Worm (Caenorhabditis elegans) whole organism, midembryonic: ENCODE data around the gene tag-329.

Experiments
- T22C8.4 ChIP-seq: fragments of 200-800 bp; sonication (Bioruptor generic); IDR thresholded peaks from 2 replicates; pipeline ENCODE4 v1.3.6; 2022; ENCODE audit warnings: missing genetic modification characterization, missing compliant biosample characterization
- cog-1 ChIP-seq: sonication (generic microtip); optimal IDR thresholded peaks from 2 replicates; lab custom pipeline; 2016; ENCODE audit warnings: missing genetic modification characterization, missing compliant biosample characterization
- flt-1 ChIP-seq: fragments of 200-800 bp; sonication (Bioruptor generic); IDR thresholded peaks from 2 replicates; pipeline ENCODE4 v1.3.6; 2022; ENCODE audit warnings: missing genetic modification characterization, missing compliant biosample characterization
- klf-2 ChIP-seq: fragments of 200-800 bp; sonication (Bioruptor generic); conservative IDR thresholded peaks from 2 replicates; pipeline ENCODE4 v1.3.6; 2022; ENCODE audit warnings: missing genetic modification reagents, missing genetic modification characterization, missing compliant biosample characterization
- med-1 ChIP-seq: sonication (generic microtip); optimal IDR thresholded peaks from 2 replicates; lab custom pipeline; 2017; ENCODE audit warnings: missing genetic modification characterization, mild to moderate bottlenecking, missing compliant biosample characterization, antibody characterized with exemption, missing genetic modification reagents; ENCODE audit not compliant: insufficient read depth
- ref-1 ChIP-seq: fragments of 200-800 bp; sonication (Bioruptor generic); conservative IDR thresholded peaks from 2 replicates; pipeline ENCODE4 v1.3.6; 2022; ENCODE audit warnings: missing genetic modification reagents, missing genetic modification characterization, missing compliant biosample characterization
- tab-1 ChIP-seq: fragments of 200-800 bp; sonication (Bioruptor generic); IDR thresholded peaks from 2 replicates; pipeline ENCODE4 v1.3.6; 2022; ENCODE audit warnings: missing genetic modification characterization, missing compliant biosample characterization
- ztf-23 ChIP-seq: fragments of 200-800 bp; sonication (Bioruptor generic); IDR thresholded peaks from 2 replicates; pipeline ENCODE4 v1.3.6; 2022; ENCODE audit warnings: missing genetic modification reagents, missing genetic modification characterization, missing compliant biosample characterization
- ztf-29 ChIP-seq: fragments of 200-800 bp; sonication (Bioruptor generic); IDR thresholded peaks from 2 replicates; pipeline ENCODE4 v1.3.6; 2022; ENCODE audit warnings: missing genetic modification reagents, missing genetic modification characterization, missing compliant biosample characterization

DNA sequence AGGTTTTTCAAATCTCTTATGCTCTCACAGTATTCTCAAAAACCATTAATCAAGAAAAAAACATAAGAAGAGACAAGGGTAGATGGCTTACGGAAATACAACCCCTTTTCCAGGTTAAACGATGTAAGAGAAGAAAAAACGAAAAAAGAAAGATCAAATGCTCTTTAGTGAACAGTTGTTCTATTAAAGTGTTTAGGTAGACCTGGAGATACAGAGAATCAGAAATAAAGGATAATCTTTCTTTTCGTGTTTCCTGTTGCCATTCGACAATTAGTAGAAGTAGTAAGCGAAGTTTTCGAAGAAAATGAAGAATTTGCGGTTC, 48.6 kb downstream of the tag-329 start, which contains the start of gene K09G1.1:
- TF ChIP-seq cog-1 (tag; lab: Kevin White, UChicago) (no peak), ref-1 (GFP tag; lab: Robert Waterston, UW) (no peak), med-1 (GFP tag; lab: Kevin White, UChicago) (no peak), ztf-29 (GFP tag; lab: Robert Waterston, UW) (no peak), T22C8.4 (GFP tag; lab: Robert Waterston, UW) (no peak), flt-1 (no peak), ztf-23 (GFP tag; lab: Robert Waterston, UW) (no peak), tab-1 (no peak), klf-2 (GFP tag; lab: Robert Waterston, UW) (no peak)
